Worm (Caenorhabditis elegans): Measurements from ENCODE around the gene vab-2.

The vab-2 gene

DNA sequence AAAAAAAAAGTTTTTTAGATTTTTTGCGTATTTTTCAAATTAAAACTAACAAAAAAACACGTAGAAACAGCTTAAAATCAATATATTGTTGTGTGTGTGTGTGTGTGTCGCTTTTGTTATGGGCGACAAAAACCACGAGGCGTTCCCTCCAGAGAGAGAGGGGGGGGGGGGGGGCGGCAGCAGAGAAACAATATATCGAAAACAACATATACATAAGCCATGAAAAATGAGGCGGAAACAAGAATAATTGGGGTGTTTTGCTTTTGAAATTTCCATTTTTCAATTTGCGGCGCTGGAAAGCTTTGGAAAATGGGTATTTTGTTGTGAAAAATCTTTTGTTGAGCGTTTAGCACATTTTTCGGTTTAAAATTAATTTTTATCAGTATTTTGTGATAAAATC lies 41.3 kb downstream of the vab-2 start, which contains the start of gene Y37E11AM.2:
Y37E11AM.2 (minus strand) TSS at position 101 of the 400 bp plus-strand sequence.
- no peak for TF ChIP-seq sem-4 (tag; optimal IDR thresholded peaks at IDR 0.05)
- no peak for TF ChIP-seq R02D3.7 (tag; optimal IDR thresholded peaks at IDR 0.05)
- TF ChIP-seq lin-11 (tag; optimal IDR thresholded peaks at IDR 0.05), result no peak
- TF ChIP-seq zag-1 (tag; optimal IDR thresholded peaks at IDR 0.05), result no peak
- no peak for TF ChIP-seq nhr-21 (tag; optimal IDR thresholded peaks at IDR 0.05)
- no peak for TF ChIP-seq egl-27 (tag; optimal IDR thresholded peaks at IDR 0.05)
- TF ChIP-seq elt-1 (tag; optimal IDR thresholded peaks at IDR 0.05), result no peak
- no peak for TF ChIP-seq lin-13 (GFP tag; optimal IDR thresholded peaks at IDR 0.05)
- no peak for TF ChIP-seq sma-9 (GFP tag; optimal IDR thresholded peaks at IDR 0.05)
- TF ChIP-seq sma-9 (tag; optimal IDR thresholded peaks at IDR 0.05), result no peak
- TF ChIP-seq nhr-10 (tag; optimal IDR thresholded peaks at IDR 0.05), result no peak
- no peak for TF ChIP-seq mdl-1 (tag; optimal IDR thresholded peaks at IDR 0.05)
- TF ChIP-seq C34F6.9 (tag; optimal IDR thresholded peaks at IDR 0.05), result no peak
- TF ChIP-seq lin-39 (tag; optimal IDR thresholded peaks at IDR 0.05), result no peak
- TF ChIP-seq ceh-16 (tag; optimal IDR thresholded peaks at IDR 0.05), result no peak
- no peak for TF ChIP-seq unc-55 (GFP tag; optimal IDR thresholded peaks at IDR 0.05)

DNA sequence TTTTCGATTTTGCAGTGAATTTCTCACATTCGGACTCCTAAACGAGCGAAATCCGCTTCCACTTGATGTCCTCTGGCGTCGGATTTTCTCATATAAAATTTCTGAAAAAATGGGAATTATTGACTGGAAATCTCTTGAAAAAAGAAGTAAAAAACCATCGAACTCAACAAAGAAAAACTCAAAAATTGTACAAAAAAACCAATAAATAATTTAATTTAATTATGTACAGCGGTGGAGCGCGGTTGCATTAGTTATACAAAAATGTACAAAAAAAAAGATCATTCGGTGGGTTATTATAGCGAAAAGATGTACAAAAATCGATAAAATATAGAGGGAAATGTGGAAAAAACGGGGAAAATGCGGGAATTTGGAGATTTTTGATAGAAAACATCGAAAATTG lies 43.9 kb downstream of the vab-2 start, which contains the start of gene Y37E11AM.4:
Y37E11AM.4 (minus strand) TSS at position 101 of the 400 bp plus-strand sequence.
- TF ChIP-seq lsy-2 (tag; optimal IDR thresholded peaks at IDR 0.05) (no peak), snpc-4 (tag; optimal IDR thresholded peaks at IDR 0.05) (no peak), lin-39 (tag; optimal IDR thresholded peaks at IDR 0.05) (no peak), lin-11 (tag; optimal IDR thresholded peaks at IDR 0.05) (no peak), peb-1 (tag; optimal IDR thresholded peaks at IDR 0.05) (no peak), ztf-4 (tag; optimal IDR thresholded peaks at IDR 0.05) (no peak), crh-2 (tag; optimal IDR thresholded peaks at IDR 0.05) (no peak), lin-13 (GFP tag; optimal IDR thresholded peaks at IDR 0.05) (no peak), nhr-129 (tag; optimal IDR thresholded peaks at IDR 0.05) (no peak), ZK546.5 (tag; optimal IDR thresholded peaks at IDR 0.05) (no peak), Y55F3AM.14 (GFP tag; optimal IDR thresholded peaks at IDR 0.05) (no peak), unc-55 (GFP tag; optimal IDR thresholded peaks at IDR 0.05) (no peak), ceh-16 (tag; optimal IDR thresholded peaks at IDR 0.05) (no peak), elt-1 (tag; optimal IDR thresholded peaks at IDR 0.05) (no peak), sma-9 (GFP tag; optimal IDR thresholded peaks at IDR 0.05) (no peak), sma-9 (tag; optimal IDR thresholded peaks at IDR 0.05) (no peak), ceh-82 (tag; optimal IDR thresholded peaks at IDR 0.05) (no peak), mab-5 (tag; optimal IDR thresholded peaks at IDR 0.05) (no peak), nhr-21 (tag; optimal IDR thresholded peaks at IDR 0.05) (no peak), unc-39 (tag; optimal IDR thresholded peaks at IDR 0.05) (no peak)

DNA sequence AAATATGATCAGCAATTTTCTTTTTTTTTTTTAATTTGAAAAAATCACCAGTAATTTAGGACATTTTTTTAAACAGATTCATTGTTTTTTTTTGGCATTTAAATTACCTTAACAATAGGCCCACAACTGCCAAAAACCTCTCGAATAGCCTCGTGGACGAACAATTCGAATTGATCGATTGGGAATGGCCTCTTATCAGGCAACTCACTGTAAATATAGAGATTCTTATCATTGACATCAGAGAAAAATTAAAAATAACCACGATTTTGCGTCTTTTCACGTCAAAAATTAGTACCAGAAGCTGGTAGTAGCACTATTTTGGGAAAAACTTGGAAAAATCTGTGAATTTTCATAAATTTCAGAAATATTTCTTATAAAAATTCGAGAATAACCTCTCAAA lies 44.7 kb downstream of the vab-2 start:
- TF ChIP-seq elt-1 (tag; optimal IDR thresholded peaks at IDR 0.05) (no peak), peb-1 (tag; optimal IDR thresholded peaks at IDR 0.05) (no peak), C34F6.9 (tag; optimal IDR thresholded peaks at IDR 0.05) (no peak), ztf-1 (GFP tag; conservative IDR thresholded peaks at IDR 0.05) (no peak), F13H6.1 (tag; optimal IDR thresholded peaks at IDR 0.05) (no peak), egl-27 (tag; optimal IDR thresholded peaks at IDR 0.05) (no peak), sma-9 (GFP tag; optimal IDR thresholded peaks at IDR 0.05) (no peak), sma-9 (tag; optimal IDR thresholded peaks at IDR 0.05) (no peak), alr-1 (tag; optimal IDR thresholded peaks at IDR 0.05) (no peak), R02D3.7 (tag; optimal IDR thresholded peaks at IDR 0.05) (no peak), nhr-21 (tag; optimal IDR thresholded peaks at IDR 0.05) (no peak), nhr-23 (tag; optimal IDR thresholded peaks at IDR 0.05) (no peak), Y55F3AM.14 (GFP tag; optimal IDR thresholded peaks at IDR 0.05) (no peak), nhr-25 (tag; optimal IDR thresholded peaks at IDR 0.05) (no peak), lin-39 (tag; optimal IDR thresholded peaks at IDR 0.05) (no peak), ceh-16 (tag; optimal IDR thresholded peaks at IDR 0.05) (no peak)

DNA sequence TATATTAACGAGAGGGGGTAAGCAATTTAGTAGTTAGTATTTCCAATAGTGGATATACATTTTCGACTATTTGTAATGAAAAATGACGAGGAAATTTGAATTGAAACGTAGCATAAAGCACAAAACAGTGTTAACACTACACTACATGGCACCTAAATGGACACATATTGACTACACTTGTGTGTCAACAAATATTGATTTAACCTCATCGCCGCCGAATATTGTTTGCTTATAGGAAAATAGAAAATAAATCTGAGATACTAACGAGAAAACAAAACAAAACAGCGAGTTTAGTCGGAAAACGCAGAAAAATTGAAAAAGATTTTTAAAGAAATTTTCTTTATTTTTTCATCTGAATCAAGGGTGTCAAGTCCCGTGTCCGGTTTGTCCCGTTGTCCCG lies 46.0 kb downstream of the vab-2 start:
- TF ChIP-seq nhr-23 (tag; optimal IDR thresholded peaks at IDR 0.05), result no peak
- no peak for TF ChIP-seq sma-3 (GFP tag; optimal IDR thresholded peaks at IDR 0.05)
- TF ChIP-seq unc-55 (GFP tag; optimal IDR thresholded peaks at IDR 0.05), result no peak
- TF ChIP-seq C34F6.9 (tag; optimal IDR thresholded peaks at IDR 0.05), result no peak
- TF ChIP-seq nhr-11 (tag; optimal IDR thresholded peaks at IDR 0.05), result no peak
- no peak for TF ChIP-seq unc-39 (tag; optimal IDR thresholded peaks at IDR 0.05)
- no peak for TF ChIP-seq skn-1 (tag; optimal IDR thresholded peaks at IDR 0.05)
- no peak for TF ChIP-seq nhr-12 (tag; optimal IDR thresholded peaks at IDR 0.05)
- TF ChIP-seq ZK546.5 (tag; optimal IDR thresholded peaks at IDR 0.05), result no peak
- no peak for TF ChIP-seq ama-1 (optimal IDR thresholded peaks at IDR 0.05)
- no peak for TF ChIP-seq snpc-4 (tag; optimal IDR thresholded peaks at IDR 0.05)

All from whole organism, L2 larva.